Worm (Caenorhabditis elegans): ENCODE results near the gene Y46C8AL.11.

DNA sequence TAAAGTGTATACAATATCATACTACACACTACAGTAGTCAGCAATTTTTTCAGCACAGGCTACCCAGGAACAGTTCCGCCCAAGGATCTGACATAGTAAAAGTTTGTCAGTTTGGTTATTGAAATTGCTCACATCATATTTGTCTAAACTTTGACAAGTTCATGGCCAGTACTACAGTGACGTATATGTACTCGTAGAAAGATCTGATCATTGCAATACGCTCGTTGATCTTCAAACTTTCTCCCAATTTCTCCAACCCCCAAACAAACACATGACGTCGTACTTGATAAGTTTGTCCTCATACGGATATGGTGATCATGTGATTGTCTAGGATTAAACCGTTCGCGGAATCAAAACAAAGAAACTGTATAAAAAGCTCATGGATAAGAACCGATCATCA, 48.3 kb upstream of the Y46C8AL.11 start, which contains the start of gene dct-8:
- no peak for TF ChIP-seq let-607 (tag; optimal IDR thresholded peaks at IDR 0.05)
- no peak for TF ChIP-seq nfya-1 (tag; optimal IDR thresholded peaks at IDR 0.05; ENCODE audit: borderline replicate concordance, insufficient read depth)
- TF ChIP-seq ztf-26 (tag; optimal IDR thresholded peaks at IDR 0.05): no peak
- TF ChIP-seq egl-18 (GFP tag; IDR thresholded peaks at IDR 0.05): no peak
- no peak for TF ChIP-seq lir-1 (GFP tag; conservative IDR thresholded peaks at IDR 0.05)
- TF ChIP-seq hlh-26 (GFP tag; conservative IDR thresholded peaks at IDR 0.05): no peak
- no peak for TF ChIP-seq egl-44 (GFP tag; IDR thresholded peaks at IDR 0.05)
- no peak for TF ChIP-seq dox-1 (GFP tag; IDR thresholded peaks at IDR 0.05)
- TF ChIP-seq B0336.3 (GFP tag; IDR thresholded peaks at IDR 0.05): no peak
- no peak for TF ChIP-seq C06A6.2 (GFP tag; conservative IDR thresholded peaks at IDR 0.05)
- no peak for TF ChIP-seq F49E8.2 (tag; optimal IDR thresholded peaks at IDR 0.05; ENCODE audit: insufficient read depth)
- no peak for TF ChIP-seq snpc-4 (GFP tag; optimal IDR thresholded peaks at IDR 0.05)
- TF ChIP-seq snpc-4 (tag; optimal IDR thresholded peaks at IDR 0.05): no peak
- TF ChIP-seq C17E4.6 (GFP tag; IDR thresholded peaks at IDR 0.05): no peak
- no peak for TF ChIP-seq Y95B8A.8 (GFP tag; IDR thresholded peaks at IDR 0.05)
